Worm (Caenorhabditis elegans) whole organism, L4 larva: ENCODE results near the gene F29B9.7.

Source experiments
- R02D3.7 ChIP-seq: fragments of 150-350 bp; sonication (generic microtip); optimal IDR thresholded peaks from 3 replicates; lab custom pipeline; 2014; ENCODE audit warnings: missing biosample characterization, missing genetic modification characterization
- T20F7.1 ChIP-seq: fragments of 200-800 bp; sonication (Bioruptor generic); optimal IDR thresholded peaks from 2 replicates; lab custom pipeline; 2018; ENCODE audit warnings: mild to moderate bottlenecking, missing genetic modification characterization, missing compliant biosample characterization
- T26A8.4 ChIP-seq: fragments of 200-800 bp; sonication (Bioruptor generic); IDR thresholded peaks from 2 replicates; pipeline ENCODE4 v1.3.6; 2022; ENCODE audit warnings: missing genetic modification characterization, missing compliant biosample characterization
- Y105C5A.15 ChIP-seq: fragments of 200-800 bp; sonication (Bioruptor generic); IDR thresholded peaks from 2 replicates; pipeline ENCODE4 v1.3.6; 2022; ENCODE audit warnings: missing genetic modification characterization, missing compliant biosample characterization
- Y48G9A.11 ChIP-seq: fragments of 200-800 bp; sonication (Bioruptor generic); IDR thresholded peaks from 2 replicates; pipeline ENCODE4 v1.3.6; 2022; ENCODE audit warnings: missing genetic modification reagents, missing genetic modification characterization, missing compliant biosample characterization
- Y75B8A.6 ChIP-seq: fragments of 200-800 bp; sonication (Bioruptor generic); IDR thresholded peaks from 2 replicates; pipeline ENCODE4 v1.3.6; 2022; ENCODE audit warnings: missing genetic modification reagents, missing genetic modification characterization, missing compliant biosample characterization
- ZK546.5 ChIP-seq, 2 experiments: sonication (generic microtip); optimal IDR thresholded peaks; 2 replicates each; lab custom pipeline; 2017; ENCODE audit warnings: missing biosample characterization in 2 of 2, missing genetic modification characterization in 2 of 2
- aha-1 ChIP-seq: fragments of 150-350 bp; peaks from one replicate; lab custom pipeline; 2014; ENCODE audit warnings: missing biosample characterization, missing genetic modification characterization
- ama-1 ChIP-seq: fragments of 150-350 bp; optimal IDR thresholded peaks from 2 replicates; lab custom pipeline; 2014; ENCODE audit warnings: inconsistent platforms, mixed read lengths
- attf-4 ChIP-seq: sonication (generic microtip); optimal IDR thresholded peaks from 3 replicates; lab custom pipeline; 2017; ENCODE audit warnings: missing biosample characterization, missing genetic modification characterization
- ceh-20 ChIP-seq: fragments of 200-800 bp; sonication (Bioruptor generic); IDR thresholded peaks from 2 replicates; pipeline ENCODE4 v1.3.6; 2022; ENCODE audit warnings: missing genetic modification reagents, missing genetic modification characterization, missing compliant biosample characterization
- ceh-28 ChIP-seq: fragments of 150-350 bp; optimal IDR thresholded peaks from 2 replicates; lab custom pipeline; 2014; ENCODE audit warnings: missing biosample characterization, missing genetic modification reagents, missing genetic modification characterization
- ceh-32 ChIP-seq: sonication (generic microtip); optimal IDR thresholded peaks from 2 replicates; lab custom pipeline; 2016; ENCODE audit warnings: mild to moderate bottlenecking, missing genetic modification characterization, missing compliant biosample characterization; ENCODE audit not compliant: poor library complexity
- ceh-82 ChIP-seq: sonication (generic microtip); optimal IDR thresholded peaks from 2 replicates; lab custom pipeline; 2017; ENCODE audit warnings: missing biosample characterization, missing genetic modification characterization
- cey-2 ChIP-seq: sonication (generic microtip); optimal IDR thresholded peaks from 3 replicates; lab custom pipeline; 2017; ENCODE audit warnings: missing genetic modification characterization, mild to moderate bottlenecking, missing compliant biosample characterization, antibody characterized with exemption, borderline replicate concordance; ENCODE audit not compliant: insufficient read depth
- ctbp-1 ChIP-seq: fragments of 200-800 bp; sonication (Bioruptor generic); IDR thresholded peaks from 2 replicates; pipeline ENCODE4 v1.3.6; 2022; ENCODE audit warnings: missing genetic modification reagents, missing genetic modification characterization, missing compliant biosample characterization
- daf-12 ChIP-seq: fragments of 150-350 bp; optimal IDR thresholded peaks from 2 replicates; lab custom pipeline; 2014; ENCODE audit warnings: missing biosample characterization, missing genetic modification reagents, missing genetic modification characterization
- daf-16 ChIP-seq, 3 experiments: sonication (generic microtip); optimal IDR thresholded peaks; 2 replicates each; lab custom pipeline; 2016 to 2017; ENCODE audit warnings: missing genetic modification characterization in 3 of 3, missing genetic modification reagents in 3 of 3, mild to moderate bottlenecking in 2 of 3, missing compliant biosample characterization in 2 of 3, missing biosample characterization in 1 of 3, moderate library complexity in 1 of 3
- daf-8 ChIP-seq: fragments of 200-800 bp; sonication (Bioruptor generic); IDR thresholded peaks from 2 replicates; pipeline ENCODE4 v1.3.6; 2022; ENCODE audit warnings: missing genetic modification characterization, missing compliant biosample characterization
- dmd-6 ChIP-seq: fragments of 200-800 bp; sonication (Bioruptor generic); IDR thresholded peaks from 2 replicates; pipeline ENCODE4 v1.3.6; 2022; ENCODE audit warnings: missing genetic modification reagents, missing genetic modification characterization, missing compliant biosample characterization
- dmd-8 ChIP-seq: fragments of 200-800 bp; sonication (Bioruptor generic); IDR thresholded peaks from 2 replicates; pipeline ENCODE4 v1.3.6; 2022; ENCODE audit warnings: missing genetic modification characterization, missing compliant biosample characterization
- dmd-9 ChIP-seq: fragments of 200-800 bp; sonication (Bioruptor generic); IDR thresholded peaks from 2 replicates; pipeline ENCODE4 v1.3.6; 2022; ENCODE audit warnings: missing genetic modification reagents, missing genetic modification characterization, missing compliant biosample characterization
- dpl-1 ChIP-seq: fragments of 150-350 bp; optimal IDR thresholded peaks from 2 replicates; lab custom pipeline; 2014; ENCODE audit warnings: missing biosample characterization, missing genetic modification reagents, missing genetic modification characterization
- egl-27 ChIP-seq: sonication (generic microtip); optimal IDR thresholded peaks from 3 replicates; lab custom pipeline; 2017; ENCODE audit warnings: missing biosample characterization, missing genetic modification reagents, missing genetic modification characterization
- egl-43 ChIP-seq: fragments of 200-800 bp; sonication (Bioruptor generic); IDR thresholded peaks from 2 replicates; pipeline ENCODE4 v1.3.6; 2022; ENCODE audit warnings: missing genetic modification reagents, missing genetic modification characterization, missing compliant biosample characterization
- fkh-10 ChIP-seq: fragments of 150-350 bp; optimal IDR thresholded peaks from 2 replicates; lab custom pipeline; 2014; ENCODE audit warnings: missing biosample characterization, missing genetic modification reagents, missing genetic modification characterization
- fos-1 ChIP-seq: fragments of 150-350 bp; optimal IDR thresholded peaks from 2 replicates; lab custom pipeline; 2014; ENCODE audit warnings: missing biosample characterization, missing genetic modification characterization
- hif-1 ChIP-seq, 2 experiments: sonication (generic microtip); optimal IDR thresholded peaks; 2 replicates each; lab custom pipeline; 2016 to 2017; ENCODE audit warnings: missing compliant biosample characterization in 2 of 2, missing genetic modification characterization in 2 of 2, missing genetic modification reagents in 2 of 2, missing genotype in 2 of 2, mild to moderate bottlenecking in 1 of 2
- hlh-30 ChIP-seq: sonication (generic microtip); optimal IDR thresholded peaks from 2 replicates; lab custom pipeline; 2017; ENCODE audit warnings: antibody characterized with exemption, mild to moderate bottlenecking, missing genetic modification characterization, missing compliant biosample characterization; ENCODE audit not compliant: insufficient read depth
- lim-7 ChIP-seq: fragments of 200-800 bp; sonication (Bioruptor generic); IDR thresholded peaks from 2 replicates; pipeline ENCODE4 v1.3.6; 2022; ENCODE audit warnings: missing genetic modification characterization, missing compliant biosample characterization
- lin-15B ChIP-seq: fragments of 150-350 bp; sonication (generic microtip); optimal IDR thresholded peaks from 3 replicates; lab custom pipeline; 2014; ENCODE audit warnings: missing biosample characterization, missing genetic modification characterization
- lin-29 ChIP-seq: fragments of 200-800 bp; sonication (Bioruptor generic); IDR thresholded peaks from 2 replicates; pipeline ENCODE4 v1.3.6; 2022; ENCODE audit warnings: missing genetic modification reagents, missing genetic modification characterization, missing compliant biosample characterization
- lin-39 ChIP-seq: fragments of 150-350 bp; optimal IDR thresholded peaks from 2 replicates; lab custom pipeline; 2014; ENCODE audit warnings: missing biosample characterization, missing genetic modification reagents, missing genetic modification characterization
- madf-5 ChIP-seq, 2 experiments: fragments of 200-800 bp; sonication (Bioruptor generic); IDR thresholded peaks; 2 replicates each; pipeline ENCODE4 v1.3.6; 2022; ENCODE audit warnings: missing compliant biosample characterization in 2 of 2, missing genetic modification characterization in 2 of 2
- madf-9 ChIP-seq: fragments of 200-800 bp; sonication (Bioruptor generic); conservative IDR thresholded peaks from 2 replicates; pipeline ENCODE4 v1.3.6; 2022; ENCODE audit warnings: missing genetic modification reagents, missing genetic modification characterization, missing compliant biosample characterization
- mdt-29 ChIP-seq: fragments of 200-800 bp; sonication (Bioruptor generic); IDR thresholded peaks from 2 replicates; pipeline ENCODE4 v1.3.6; 2022; ENCODE audit warnings: missing genetic modification reagents, missing genetic modification characterization, missing compliant biosample characterization
- mep-1 ChIP-seq: fragments of 150-350 bp; sonication (generic microtip); optimal IDR thresholded peaks from 3 replicates; lab custom pipeline; 2014; ENCODE audit warnings: missing biosample characterization, missing genetic modification characterization
- mes-2 ChIP-seq: sonication (generic microtip); optimal IDR thresholded peaks from 2 replicates; lab custom pipeline; 2016; ENCODE audit warnings: missing genotype, mild to moderate bottlenecking, missing genetic modification characterization, missing compliant biosample characterization; ENCODE audit not compliant: poor library complexity, severe bottlenecking
- mxl-2 ChIP-seq: fragments of 200-800 bp; sonication (Bioruptor generic); conservative IDR thresholded peaks from 2 replicates; pipeline ENCODE4 v1.3.6; 2022; ENCODE audit warnings: missing genetic modification reagents, missing genetic modification characterization, missing compliant biosample characterization
- nhr-28 ChIP-seq: fragments of 150-350 bp; optimal IDR thresholded peaks from 2 replicates; lab custom pipeline; 2014; ENCODE audit warnings: missing biosample characterization, missing genetic modification characterization
- nhr-6 ChIP-seq: fragments of 150-350 bp; optimal IDR thresholded peaks from 2 replicates; lab custom pipeline; 2014; ENCODE audit warnings: missing biosample characterization, missing genetic modification characterization
- rbr-2 ChIP-seq: sonication (generic microtip); optimal IDR thresholded peaks from 2 replicates; lab custom pipeline; 2016; ENCODE audit warnings: missing genotype, missing genetic modification characterization, missing compliant biosample characterization
- snpc-1.2 ChIP-seq: fragments of 200-800 bp; sonication (Bioruptor generic); IDR thresholded peaks from 2 replicates; pipeline ENCODE4 v1.3.6; 2022; ENCODE audit warnings: missing genetic modification reagents, missing genetic modification characterization, missing compliant biosample characterization
- spr-3 ChIP-seq: fragments of 200-800 bp; sonication (Bioruptor generic); optimal IDR thresholded peaks from 2 replicates; lab custom pipeline; 2018; ENCODE audit warnings: mild to moderate bottlenecking, missing genetic modification characterization, missing compliant biosample characterization
- tag-97 ChIP-seq: fragments of 200-800 bp; sonication (Bioruptor generic); IDR thresholded peaks from 2 replicates; pipeline ENCODE4 v1.3.6; 2022; ENCODE audit warnings: missing genetic modification characterization, missing compliant biosample characterization
- unc-130 ChIP-seq: sonication (generic microtip); optimal IDR thresholded peaks from 2 replicates; lab custom pipeline; 2016; ENCODE audit warnings: missing genetic modification reagents, missing genetic modification characterization, missing compliant biosample characterization
- unc-62 ChIP-seq, 3 experiments: fragments of 150-350 bp in 1 of 3; sonication (generic microtip); optimal IDR thresholded peaks in 2 of 3; peaks in 1 of 3; 1 replicate in 1 of 3; 2 replicates in 2 of 3; lab custom pipeline; 2014 to 2017; ENCODE audit warnings: missing biosample characterization in 3 of 3, missing genetic modification characterization in 3 of 3, missing genetic modification reagents in 3 of 3, missing genotype in 1 of 3
- zfp-3 ChIP-seq: fragments of 200-800 bp; sonication (Bioruptor generic); conservative IDR thresholded peaks from 2 replicates; pipeline ENCODE4 v1.3.6; 2022; ENCODE audit warnings: missing genetic modification reagents, missing genetic modification characterization, missing compliant biosample characterization
- zip-2 ChIP-seq: fragments of 150-350 bp; optimal IDR thresholded peaks from 2 replicates; lab custom pipeline; 2014; ENCODE audit warnings: missing biosample characterization, missing genetic modification characterization
- ztf-7 ChIP-seq: fragments of 150-350 bp; optimal IDR thresholded peaks from 2 replicates; lab custom pipeline; 2014; ENCODE audit warnings: missing biosample characterization, missing genetic modification characterization

Gene F29B9.7

DNA sequence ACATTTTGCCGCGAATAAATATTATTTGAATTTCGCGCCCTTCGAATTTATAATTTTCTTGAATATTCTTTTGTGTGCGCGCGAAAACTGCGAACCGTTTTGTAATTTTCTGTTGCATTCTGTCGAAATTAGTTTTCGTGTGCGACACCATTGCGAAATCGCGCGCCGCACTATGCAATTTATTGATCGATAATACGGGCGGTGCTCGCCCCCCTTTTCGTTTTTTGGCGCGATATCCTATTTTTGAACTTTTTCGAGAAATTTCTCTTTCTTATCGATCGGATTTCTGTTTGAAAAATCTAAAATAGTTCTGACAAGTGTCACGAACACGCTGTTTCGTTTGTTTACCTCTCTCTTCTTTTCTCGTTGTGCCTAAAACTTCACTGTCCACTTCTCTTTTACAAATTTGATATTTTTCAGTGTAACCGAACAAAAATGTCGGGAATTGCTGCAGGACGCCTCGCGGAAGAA lies 1.1 kb downstream of the F29B9.7 start, which contains the start of gene ubc-9 (continued):
- peak; percentile 56; the same call in 1 of the 2 replicates for TF ChIP-seq ctbp-1 (GFP tag; lab: Robert Waterston, UW)
- TF ChIP-seq dmd-6 (GFP tag; lab: Robert Waterston, UW), result peak; percentile 51
- no peak for TF ChIP-seq egl-27
- no peak for TF ChIP-seq ZK546.5 (tag; optimal IDR thresholded peaks at IDR 0.05; lab: Kevin White, UChicago)
- TF ChIP-seq mes-2 (tag; lab: Kevin White, UChicago), result peak; percentile 90
- TF ChIP-seq T26A8.4 (GFP tag; lab: Robert Waterston, UW), result peak; percentile 61; the same call in 1 of the 2 replicates
- no peak for TF ChIP-seq Y105C5A.15
- no peak for TF ChIP-seq madf-9 (GFP tag; lab: Robert Waterston, UW)
- TF ChIP-seq lin-15B (tag; lab: Kevin White, UChicago), result no peak
- peak in 1 of 2 experiments; percentile 75 for TF ChIP-seq hif-1 (tag; optimal IDR thresholded peaks at IDR 0.05; lab: Kevin White, UChicago)
- TF ChIP-seq ama-1, result no peak
- no peak for TF ChIP-seq lin-29 (GFP tag; lab: Robert Waterston, UW)
- TF ChIP-seq attf-4, result no peak
- TF ChIP-seq R02D3.7 (tag; lab: Kevin White, UChicago), result no peak
- TF ChIP-seq unc-62 (GFP tag; optimal IDR thresholded peaks at IDR 0.05 in 1 of 2; lab: Kevin White, UChicago), result no peak
- TF ChIP-seq unc-62 (tag; optimal IDR thresholded peaks at IDR 0.05; lab: Kevin White, UChicago), result no peak
- peak; percentile 61 for TF ChIP-seq rbr-2 (tag; lab: Kevin White, UChicago)
- no peak for TF ChIP-seq T20F7.1 (GFP tag; lab: Kevin White, UChicago)
- peak; percentile 20 for TF ChIP-seq fkh-10
- TF ChIP-seq dmd-9 (GFP tag; lab: Robert Waterston, UW), result no peak
- TF ChIP-seq mxl-2, result no peak
- TF ChIP-seq ceh-32 (tag; lab: Kevin White, UChicago), result no peak
- no peak for TF ChIP-seq ztf-7 (tag; lab: Kevin White, UChicago)
- no peak for TF ChIP-seq Y48G9A.11 (GFP tag; lab: Robert Waterston, UW)
- peak; percentile 84 for TF ChIP-seq unc-130
- TF ChIP-seq dpl-1, result peak; percentile 75
- TF ChIP-seq mdt-29, result peak; percentile 53; the same call in 1 of the 2 replicates
- TF ChIP-seq ceh-20 (GFP tag; lab: Robert Waterston, UW), result peak; percentile 61; the same call in 1 of the 2 replicates
- TF ChIP-seq spr-3 (GFP tag; lab: Kevin White, UChicago), result no peak
- TF ChIP-seq zip-2 (tag; lab: Kevin White, UChicago), result no peak
- no peak for TF ChIP-seq tag-97
- no peak for TF ChIP-seq lim-7 (GFP tag; lab: Robert Waterston, UW)
- TF ChIP-seq cey-2 (tag; lab: Kevin White, UChicago), result no peak
- TF ChIP-seq daf-12, result no peak
- no peak for TF ChIP-seq zfp-3 (GFP tag; lab: Robert Waterston, UW)
- peak; percentile 58 for TF ChIP-seq hlh-30 (tag; lab: Kevin White, UChicago)
- TF ChIP-seq madf-5 (GFP tag; IDR thresholded peaks at IDR 0.05; lab: Robert Waterston, UW), result no peak
- no peak for TF ChIP-seq ceh-82 (tag; lab: Kevin White, UChicago)
- TF ChIP-seq fos-1 (tag; lab: Kevin White, UChicago), result no peak
- peak; percentile 1 for TF ChIP-seq nhr-6 (tag; lab: Kevin White, UChicago)
- no peak for TF ChIP-seq daf-16 (GFP tag; optimal IDR thresholded peaks at IDR 0.05; lab: Kevin White, UChicago)
- TF ChIP-seq daf-16 (tag; optimal IDR thresholded peaks at IDR 0.05; lab: Kevin White, UChicago), result peak; percentile 44
- peak; percentile 77 for TF ChIP-seq ceh-28
- TF ChIP-seq aha-1, result peak; percentile 96
- TF ChIP-seq egl-43 (GFP tag; lab: Robert Waterston, UW), result peak; percentile 56; the same call in 1 of the 2 replicates
- no peak for TF ChIP-seq snpc-1.2
- TF ChIP-seq daf-8 (GFP tag; lab: Robert Waterston, UW), result no peak
- TF ChIP-seq nhr-28, result peak; percentile 46
- no peak for TF ChIP-seq Y75B8A.6 (GFP tag; lab: Robert Waterston, UW)
- no peak for TF ChIP-seq dmd-8 (GFP tag; lab: Robert Waterston, UW)
- no peak for TF ChIP-seq lin-39 (tag; lab: Kevin White, UChicago)
- peak; percentile 84 for TF ChIP-seq mep-1 (tag; lab: Kevin White, UChicago)
